Fruit fly (Drosophila melanogaster) whole organism, prepupa: ENCODE results near the gene CanA-14F.

Experiments used
- CG15336 ChIP-seq: fragments of 200-800 bp; sonication (Bioruptor generic); IDR thresholded peaks from 2 replicates; pipeline ENCODE4 v1.3.6; 2022; ENCODE audit warnings: missing biosample characterization, missing genetic modification characterization
- CG4318 ChIP-seq: fragments of 200-800 bp; sonication (Bioruptor generic); optimal IDR thresholded peaks from 3 replicates; lab custom pipeline; 2017; ENCODE audit warnings: missing biosample characterization, mild to moderate bottlenecking, missing genetic modification characterization
- CG7368 ChIP-seq: fragments of 200-800 bp; sonication (Bioruptor generic); optimal IDR thresholded peaks from 3 replicates; lab custom pipeline; 2016; ENCODE audit warnings: missing biosample characterization, missing genetic modification characterization
- Eip93F ChIP-seq: fragments of 200-800 bp; sonication (Bioruptor generic); optimal IDR thresholded peaks from 2 replicates; lab custom pipeline; 2016; ENCODE audit warnings: missing biosample characterization, mild to moderate bottlenecking, missing genetic modification characterization
- Hr39 ChIP-seq: fragments of 200-800 bp; sonication (Bioruptor generic); optimal IDR thresholded peaks from 2 replicates; lab custom pipeline; 2016; ENCODE audit warnings: missing biosample characterization, missing genetic modification characterization
- Smox ChIP-seq: fragments of 200-800 bp; sonication (Bioruptor generic); optimal IDR thresholded peaks from 3 replicates; lab custom pipeline; 2016; ENCODE audit warnings: missing biosample characterization, missing genetic modification characterization
- esn ChIP-seq: fragments of 200-800 bp; sonication (Bioruptor generic); optimal IDR thresholded peaks from 2 replicates; lab custom pipeline; 2016; ENCODE audit warnings: missing biosample characterization, mild to moderate bottlenecking, missing genetic modification characterization, moderate library complexity

dm6 chrX:16621462-16621861, 34.5 kb upstream of the CanA-14F start, which contains the start of gene CG9782:
- no peak for TF ChIP-seq esn (GFP tag; lab: Kevin White, UChicago)
- TF ChIP-seq Smox = no peak
- no peak for TF ChIP-seq CG15336 (GFP tag; lab: Robert Waterston, UW)
- no peak for TF ChIP-seq CG7368 (GFP tag; lab: Kevin White, UChicago)
- no peak for TF ChIP-seq CG4318
- no peak for TF ChIP-seq Hr39 (GFP tag; lab: Kevin White, UChicago)
- no peak for TF ChIP-seq Eip93F
